Fruit fly (Drosophila melanogaster): ENCODE data around the gene CG10375.

dm6 chr3R:23740968-23741367 is 26.5 kb upstream of the CG10375 start:
- no peak for TF ChIP-seq CG32121 (GFP tag; IDR thresholded peaks at IDR 0.05)
- no peak for TF ChIP-seq CG15710 (tag; optimal IDR thresholded peaks at IDR 0.05)
- TF ChIP-seq D1 (tag; optimal IDR thresholded peaks at IDR 0.05), result no peak
- no peak for TF ChIP-seq CG8301 (tag; optimal IDR thresholded peaks at IDR 0.05)
- TF ChIP-seq Pif1B (GFP tag; optimal IDR thresholded peaks at IDR 0.05), result no peak
- no peak for TF ChIP-seq Ets98B (GFP tag; IDR thresholded peaks at IDR 0.05)
- TF ChIP-seq CG9948 (tag; optimal IDR thresholded peaks at IDR 0.05), result no peak
- no peak for TF ChIP-seq CG12605 (GFP tag; IDR thresholded peaks at IDR 0.05)
- TF ChIP-seq Pif1A (GFP tag; optimal IDR thresholded peaks at IDR 0.05), result no peak
- no peak for TF ChIP-seq gl (tag; optimal IDR thresholded peaks at IDR 0.05)
- no peak for TF ChIP-seq CG14655 (GFP tag; optimal IDR thresholded peaks at IDR 0.05)
- no peak for TF ChIP-seq EcR (GFP tag; optimal IDR thresholded peaks at IDR 0.05)
